Worm (Caenorhabditis elegans): ENCODE data around the gene B0035.3.

- no peak for TF ChIP-seq snpc-4 (tag; optimal IDR thresholded peaks at IDR 0.05)
- no peak for TF ChIP-seq ceh-32 (tag; optimal IDR thresholded peaks at IDR 0.05; ENCODE audit: poor library complexity)
- no peak for TF ChIP-seq egl-43 (GFP tag; IDR thresholded peaks at IDR 0.05)
- TF ChIP-seq F49E8.2 (tag; optimal IDR thresholded peaks at IDR 0.05; ENCODE audit: borderline replicate concordance): no peak
- TF ChIP-seq F44E2.7 (GFP tag; IDR thresholded peaks at IDR 0.05): no peak
Observed at ce11 chrIV:11351563-11351962, 36.8 kb upstream of the B0035.3 start.
